Worm (Caenorhabditis elegans) whole organism, mixed stage, embryonic: ENCODE data around the gene srv-34.

ENCODE experiments used
- elt-3 ChIP-seq: fragments of 150-350 bp; optimal IDR thresholded peaks from 2 replicates; lab custom pipeline; 2014; ENCODE audit warnings: missing biosample characterization, missing genetic modification characterization
- pha-4 ChIP-seq: fragments of 150-350 bp; optimal IDR thresholded peaks from 2 replicates; lab custom pipeline; 2018; ENCODE audit warnings: missing biosample characterization, missing genetic modification reagents, missing genetic modification characterization

ce11 chrV:16370039-16370438 is 4.5 kb downstream of the srv-34 start:
- TF ChIP-seq pha-4 (tag; lab: Kevin White, UChicago) (peak; percentile 48), elt-3 (tag; lab: Kevin White, UChicago) (no peak)
